Fruit fly (Drosophila melanogaster): ENCODE results near the gene hay.

The hay gene

DNA sequence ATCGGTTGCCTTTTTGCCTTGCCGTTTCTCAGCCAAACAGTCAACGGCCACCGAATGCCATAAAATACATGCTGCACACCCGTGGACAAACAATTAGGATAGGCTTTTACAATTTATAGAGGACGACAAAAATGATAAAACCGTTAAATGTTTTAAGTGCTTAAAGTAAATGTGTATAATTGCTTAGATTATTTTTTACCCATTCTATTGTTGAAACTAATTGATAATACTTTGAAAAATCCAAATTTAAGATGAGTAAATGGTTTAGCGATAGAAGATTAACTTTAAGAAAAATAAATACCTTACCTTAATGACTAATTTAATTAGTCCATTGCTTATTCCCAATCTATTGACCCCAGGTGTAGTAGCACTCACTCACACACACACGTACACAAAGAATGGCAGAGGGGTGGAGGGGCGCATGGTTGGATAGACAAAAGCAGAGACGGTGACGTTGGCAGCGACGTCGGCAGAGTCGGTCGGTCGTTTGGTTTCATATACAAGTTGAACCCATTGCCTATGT is 47.7 kb downstream of the hay start (continued):
- TF ChIP-seq CG1603 (tag; optimal IDR thresholded peaks at IDR 0.05) (peak; percentile 85), CG2875 (GFP tag; optimal IDR thresholded peaks at IDR 0.05) (peak; percentile 95), pho (GFP tag; optimal IDR thresholded peaks at IDR 0.05) (peak; percentile 92), Kr (GFP tag; optimal IDR thresholded peaks at IDR 0.05) (no peak), CG15514 (GFP tag; optimal IDR thresholded peaks at IDR 0.05) (peak; percentile 87), CG6791 (GFP tag; IDR thresholded peaks at IDR 0.05; ENCODE audit: partially characterized antibody) (no peak), Fer3 (tag; optimal IDR thresholded peaks at IDR 0.05) (peak; percentile 90), ham (GFP tag; IDR thresholded peaks at IDR 0.05) (peak; percentile 69; the same call in 1 of the 2 replicates), CG4617 (GFP tag; optimal IDR thresholded peaks at IDR 0.05; ENCODE audit: borderline replicate concordance) (peak; percentile 39), CG11456 (GFP tag; IDR thresholded peaks at IDR 0.05) (peak; percentile 87), CG13624 (GFP tag; optimal IDR thresholded peaks at IDR 0.05) (peak; percentile 91), CG34224 (GFP tag; IDR thresholded peaks at IDR 0.05; ENCODE audit: partially characterized antibody) (peak; percentile 34; the same call in 1 of the 3 replicates), insv (GFP tag; optimal IDR thresholded peaks at IDR 0.05) (peak in 1 of 2 experiments; percentile 75), Med (GFP tag) (peak; percentile 95), CG4707 (GFP tag; optimal IDR thresholded peaks at IDR 0.05) (peak; percentile 80), Opbp (GFP tag; IDR thresholded peaks at IDR 0.05; ENCODE audit: partially characterized antibody) (no peak), Gsc (GFP tag; IDR thresholded peaks at IDR 0.05) (no peak), CG7928 (GFP tag; optimal IDR thresholded peaks at IDR 0.05) (peak; percentile 63), Hand (GFP tag; optimal IDR thresholded peaks at IDR 0.05) (peak; percentile 92), CG11560 (tag; IDR thresholded peaks at IDR 0.05) (peak; percentile 80), CG17568 (GFP tag; optimal IDR thresholded peaks at IDR 0.05) (peak; percentile 88), pb (GFP tag; optimal IDR thresholded peaks at IDR 0.05) (peak; percentile 84), CG2199 (GFP tag; IDR thresholded peaks at IDR 0.05) (peak; percentile 89; the same call in 1 of the 3 replicates), ttk (GFP tag; IDR thresholded peaks at IDR 0.05) (peak; percentile 93), gcm (GFP tag; optimal IDR thresholded peaks at IDR 0.05) (peak; percentile 98), stwl (tag; optimal IDR thresholded peaks at IDR 0.05) (peak; percentile 17), gro (GFP tag; optimal IDR thresholded peaks at IDR 0.05) (peak; percentile 85), Hmx (GFP tag; optimal IDR thresholded peaks at IDR 0.05) (peak; percentile 83), sisA (GFP tag; IDR thresholded peaks at IDR 0.05) (peak; percentile 91), org-1 (GFP tag; optimal IDR thresholded peaks at IDR 0.05) (peak; percentile 98), row (GFP tag; IDR thresholded peaks at IDR 0.05) (peak; percentile 97), CG34376 (GFP tag; optimal IDR thresholded peaks at IDR 0.05) (peak; percentile 92), lab (GFP tag; optimal IDR thresholded peaks at IDR 0.05) (peak; percentile 96), CG6854 (GFP tag; optimal IDR thresholded peaks at IDR 0.05) (peak; percentile 94), Sin3A (optimal IDR thresholded peaks at IDR 0.05) (no peak), CG9817 (tag; optimal IDR thresholded peaks at IDR 0.05) (peak; percentile 95), HLH4C (GFP tag; IDR thresholded peaks at IDR 0.05; ENCODE audit: partially characterized antibody) (no peak), sna (GFP tag; IDR thresholded peaks at IDR 0.05; ENCODE audit: partially characterized antibody) (no peak), CG32772 (GFP tag; IDR thresholded peaks at IDR 0.05) (peak; percentile 92), CG6175 (GFP tag; IDR thresholded peaks at IDR 0.05) (peak; percentile 79; the same call in 2 of the 3 replicates), zen2 (GFP tag; IDR thresholded peaks at IDR 0.05; ENCODE audit: partially characterized antibody) (no peak), CG12236 (GFP tag; optimal IDR thresholded peaks at IDR 0.05) (peak; percentile 67), Hmr (GFP tag; optimal IDR thresholded peaks at IDR 0.05) (peak; percentile 98), HLHmδ (GFP tag; optimal IDR thresholded peaks at IDR 0.05) (no peak), cwo (GFP tag; optimal IDR thresholded peaks at IDR 0.05) (peak; percentile 94), zfh1 (GFP tag; IDR thresholded peaks at IDR 0.05) (peak; percentile 87), CG9876 (GFP tag; optimal IDR thresholded peaks at IDR 0.05) (peak; percentile 26), CG14965 (GFP tag; optimal IDR thresholded peaks at IDR 0.05; ENCODE audit: borderline replicate concordance) (peak; percentile 46), slbo (GFP tag; IDR thresholded peaks at IDR 0.05) (peak; percentile 93)
